Worm (Caenorhabditis elegans) whole organism, L1 larva: ENCODE measurements around the gene F21C10.6.

Experiments used
- blmp-1 ChIP-seq: fragments of 150-350 bp; optimal IDR thresholded peaks from 2 replicates; lab custom pipeline; 2014; ENCODE audit warnings: missing biosample characterization, missing genetic modification characterization
- ceh-8 ChIP-seq: fragments of 200-800 bp; sonication (Bioruptor generic); optimal IDR thresholded peaks from 2 replicates; lab custom pipeline; 2018; ENCODE audit warnings: mild to moderate bottlenecking, missing genetic modification characterization, moderate library complexity, missing compliant biosample characterization
- ceh-90 ChIP-seq: sonication (generic microtip); optimal IDR thresholded peaks from 2 replicates; lab custom pipeline; 2016; ENCODE audit warnings: missing genetic modification characterization, missing compliant biosample characterization
- dpl-1 ChIP-seq, 3 experiments: fragments of 150-350 bp in 2 of 3; sonication (generic microtip) in 1 of 3; optimal IDR thresholded peaks; 2 replicates each; lab custom pipeline; 2014 to 2017; ENCODE audit warnings: missing biosample characterization in 3 of 3, missing genetic modification characterization in 3 of 3, missing genetic modification reagents in 3 of 3
- fos-1 ChIP-seq: fragments of 150-350 bp; optimal IDR thresholded peaks from 2 replicates; lab custom pipeline; 2014; ENCODE audit warnings: missing biosample characterization, missing genetic modification characterization
- grh-1 ChIP-seq: fragments of 200-800 bp; sonication (Bioruptor generic); IDR thresholded peaks from 2 replicates; pipeline ENCODE4 v1.3.6; 2022; ENCODE audit warnings: missing genetic modification reagents, missing genetic modification characterization, missing compliant biosample characterization
- irx-1 ChIP-seq: sonication (generic microtip); optimal IDR thresholded peaks from 2 replicates; lab custom pipeline; 2016; ENCODE audit warnings: missing genetic modification characterization, missing compliant biosample characterization
- lin-39 ChIP-seq: fragments of 150-350 bp; optimal IDR thresholded peaks from 2 replicates; lab custom pipeline; 2014; ENCODE audit warnings: missing biosample characterization, missing genetic modification reagents, missing genetic modification characterization
- lir-3 ChIP-seq: sonication (generic microtip); optimal IDR thresholded peaks from 2 replicates; lab custom pipeline; 2016; ENCODE audit warnings: mild to moderate bottlenecking, missing genetic modification characterization, moderate library complexity, missing compliant biosample characterization; ENCODE audit not compliant: poor library complexity
- mef-2 ChIP-seq: fragments of 150-350 bp; optimal IDR thresholded peaks from 2 replicates; lab custom pipeline; 2014; ENCODE audit warnings: missing biosample characterization, missing genetic modification characterization
- nhr-28 ChIP-seq: fragments of 150-350 bp; optimal IDR thresholded peaks from 2 replicates; lab custom pipeline; 2014; ENCODE audit warnings: missing biosample characterization, missing genetic modification characterization
- sox-4 ChIP-seq: sonication (generic microtip); optimal IDR thresholded peaks from 2 replicates; lab custom pipeline; 2016; ENCODE audit warnings: missing genetic modification characterization, missing compliant biosample characterization
- swsn-7 ChIP-seq: sonication (generic microtip); optimal IDR thresholded peaks from 2 replicates; lab custom pipeline; 2016; ENCODE audit warnings: missing genetic modification characterization, missing compliant biosample characterization
- unc-30 ChIP-seq: sonication (generic microtip); optimal IDR thresholded peaks from 2 replicates; lab custom pipeline; 2017; ENCODE audit warnings: missing biosample characterization, missing genetic modification characterization
- zag-1 ChIP-seq: fragments of 150-350 bp; optimal IDR thresholded peaks from 2 replicates; lab custom pipeline; 2014; ENCODE audit warnings: missing biosample characterization, missing genetic modification characterization

Gene F21C10.6

ce11 chrV:9173789-9174188, 49.5 kb downstream of the F21C10.6 start, which contains the start of gene pqn-16:
Gene pqn-16, plus strand, starts transcription at chrV:9174089.
- TF ChIP-seq fos-1 (tag; lab: Kevin White, UChicago) = no peak
- TF ChIP-seq sox-4 (tag; lab: Kevin White, UChicago) = no peak
- no peak for TF ChIP-seq dpl-1 (GFP tag; optimal IDR thresholded peaks at IDR 0.05; lab: Kevin White, UChicago)
- no peak for TF ChIP-seq zag-1 (tag; lab: Kevin White, UChicago)
- no peak for TF ChIP-seq nhr-28 (tag; lab: Kevin White, UChicago)
- no peak for TF ChIP-seq blmp-1 (tag; lab: Kevin White, UChicago)
- no peak for TF ChIP-seq unc-30
- no peak for TF ChIP-seq swsn-7
- no peak for TF ChIP-seq lin-39 (tag; lab: Kevin White, UChicago)
- no peak for TF ChIP-seq grh-1 (GFP tag; lab: Robert Waterston, UW)
- TF ChIP-seq irx-1 (tag; lab: Kevin White, UChicago) = no peak
- TF ChIP-seq ceh-90 = no peak
- TF ChIP-seq ceh-8 (GFP tag; lab: Kevin White, UChicago) = no peak
- TF ChIP-seq mef-2 (tag; lab: Kevin White, UChicago) = no peak
- no peak for TF ChIP-seq lir-3 (tag; lab: Kevin White, UChicago)
- TF ChIP-seq, all 84 proteins: peak for 0
